Worm (Caenorhabditis elegans): ENCODE data around the gene K09F6.11.

DNA sequence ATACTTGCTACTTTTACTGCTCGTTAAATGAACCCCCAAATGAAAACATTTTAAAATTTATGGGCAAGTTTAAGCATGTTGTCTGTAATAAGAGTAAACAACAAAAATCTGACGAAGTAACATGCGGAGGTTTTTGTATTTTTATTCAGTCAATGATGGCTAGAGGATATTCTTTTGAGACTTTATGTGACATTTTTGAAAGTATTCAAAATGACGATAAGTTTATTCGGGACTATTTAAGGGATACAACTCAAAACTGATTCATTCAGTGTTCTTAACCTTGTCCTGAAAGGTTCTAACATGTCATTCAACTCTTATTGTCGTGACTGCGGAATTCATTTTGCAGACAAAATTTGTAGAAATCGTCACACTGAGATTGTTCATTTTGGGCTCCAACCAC, at the start of gene K09F6.11:
- no peak for TF ChIP-seq ama-1 (optimal IDR thresholded peaks at IDR 0.05)
- no peak for TF ChIP-seq hnd-1 (tag; optimal IDR thresholded peaks at IDR 0.05)
- TF ChIP-seq tra-4 (tag; optimal IDR thresholded peaks at IDR 0.05): no peak
- TF ChIP-seq tbx-37 (GFP tag; conservative IDR thresholded peaks at IDR 0.05): no peak
- TF ChIP-seq flt-1 (GFP tag; IDR thresholded peaks at IDR 0.05): no peak
- no peak for TF ChIP-seq ets-7 (tag; optimal IDR thresholded peaks at IDR 0.05)
- TF ChIP-seq ceh-13 (GFP tag; optimal IDR thresholded peaks at IDR 0.05): no peak
- TF ChIP-seq B0310.2 (tag; optimal IDR thresholded peaks at IDR 0.05): no peak
- no peak for TF ChIP-seq tbx-11 (GFP tag; IDR thresholded peaks at IDR 0.05)
- no peak for TF ChIP-seq F13C5.2 (tag; optimal IDR thresholded peaks at IDR 0.05)
- no peak for TF ChIP-seq ceh-36 (tag; optimal IDR thresholded peaks at IDR 0.05)
- TF ChIP-seq hmbx-1 (tag; optimal IDR thresholded peaks at IDR 0.05): no peak
- TF ChIP-seq pes-1 (GFP tag; IDR thresholded peaks at IDR 0.05): no peak
